Fruit fly (Drosophila melanogaster): Measurements from ENCODE around the gene Hsp23.
A peak's percentile ranks its signal among the peaks of the same experiment; 100 is the strongest.

DNA sequence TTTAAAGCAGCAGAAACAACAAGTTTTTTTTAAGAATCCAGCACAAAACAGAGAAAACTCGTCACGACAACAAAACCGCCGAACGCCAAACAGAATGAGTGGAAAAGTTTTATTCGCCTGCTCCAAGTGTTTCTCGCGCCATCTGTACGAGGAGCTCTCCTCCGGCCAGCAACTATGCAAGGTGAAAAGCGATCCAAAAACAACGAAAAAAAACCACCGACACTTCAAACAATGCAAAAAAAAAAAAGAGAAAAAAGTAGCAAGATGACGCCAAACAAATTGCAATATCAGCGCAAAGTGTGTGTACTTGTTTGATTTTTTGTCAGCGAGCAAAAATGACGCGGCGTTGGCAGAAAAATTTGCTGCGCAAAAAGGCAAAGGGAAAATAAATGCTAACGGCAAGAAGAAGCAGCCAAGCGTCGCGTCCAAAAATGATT, 14.2 kb upstream of the Hsp23 start:
- TF ChIP-seq CG6808 (GFP tag; optimal IDR thresholded peaks at IDR 0.05) (peak; percentile 77), Gug (GFP tag; IDR thresholded peaks at IDR 0.05) (no peak), CG4318 (GFP tag; optimal IDR thresholded peaks at IDR 0.05) (no peak), CG8319 (GFP tag; optimal IDR thresholded peaks at IDR 0.05) (no peak), CG1621 (tag; optimal IDR thresholded peaks at IDR 0.05) (peak; percentile 41), Hr38 (GFP tag; optimal IDR thresholded peaks at IDR 0.05) (no peak), Lpt (GFP tag; optimal IDR thresholded peaks at IDR 0.05) (no peak)
